Comparison of ENCODE assay signal across 1 worm cellular context in the genomic region with DNA sequence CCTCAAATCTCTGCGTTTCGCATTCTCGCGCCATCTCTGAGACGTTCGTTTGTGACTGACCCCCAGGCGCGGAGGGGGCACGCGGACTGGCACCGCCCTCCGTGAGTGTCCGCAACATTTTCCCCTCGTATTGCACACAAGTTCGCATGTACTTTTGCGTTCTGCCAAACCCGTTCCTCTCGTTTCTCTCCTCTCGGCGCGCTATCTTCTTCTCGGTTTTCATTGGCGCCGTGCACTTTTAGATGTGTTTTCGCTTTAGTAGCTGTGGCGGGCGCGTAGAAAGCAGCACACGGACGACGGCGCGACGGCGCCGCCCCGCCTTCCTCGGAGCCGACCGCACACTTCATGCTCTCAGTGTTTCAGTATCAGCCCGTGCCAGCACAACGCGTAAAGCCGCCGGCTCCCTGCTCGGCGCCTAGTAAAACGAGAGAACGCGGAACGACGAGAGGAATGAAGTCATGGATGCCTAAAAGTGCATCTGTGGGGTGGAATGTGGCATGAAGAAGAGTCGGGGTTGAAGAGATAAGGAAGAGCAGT.
A peak's percentile ranks its signal among the peaks of the same experiment; 100 is the strongest.
TF ChIP-seq lines count a peak whose summit lies in the region.

No protein-coding gene starts in this region.

TF ChIP-seq in whole organism, L4 larva, 104 proteins besides CTCF, POLR2A, EP300 and RAD21 (continued from another document):
- TF ChIP-seq gei-8 (GFP tag; optimal IDR thresholded peaks at IDR 0.05; lab: Kevin White, UChicago), result peak; percentile 23
